Worm (Caenorhabditis elegans) whole organism, L1 larva: ENCODE results near the gene sel-9.

Experiments used
- C16A3.4 ChIP-seq: fragments of 150-350 bp; optimal IDR thresholded peaks from 2 replicates; lab custom pipeline; 2014; ENCODE audit warnings: missing biosample characterization, missing genetic modification characterization
- C34B4.2 ChIP-seq: sonication (generic microtip); optimal IDR thresholded peaks from 2 replicates; lab custom pipeline; 2017; ENCODE audit warnings: mild to moderate bottlenecking, missing genetic modification characterization, missing compliant biosample characterization
- Y116A8C.19 ChIP-seq: sonication (generic microtip); optimal IDR thresholded peaks from 2 replicates; lab custom pipeline; 2016; ENCODE audit warnings: missing compliant biosample characterization, missing genetic modification characterization, borderline replicate concordance
- aha-1 ChIP-seq: fragments of 150-350 bp; optimal IDR thresholded peaks from 2 replicates; lab custom pipeline; 2014; ENCODE audit warnings: missing biosample characterization, missing genetic modification characterization
- ama-1 ChIP-seq: fragments of 150-350 bp; optimal IDR thresholded peaks from 2 replicates; lab custom pipeline; 2014
- blmp-1 ChIP-seq: fragments of 150-350 bp; optimal IDR thresholded peaks from 2 replicates; lab custom pipeline; 2014; ENCODE audit warnings: missing biosample characterization, missing genetic modification characterization
- ceh-63 ChIP-seq: fragments of 200-800 bp; sonication (Bioruptor generic); optimal IDR thresholded peaks from 2 replicates; lab custom pipeline; 2018; ENCODE audit warnings: mild to moderate bottlenecking, missing genetic modification characterization, missing compliant biosample characterization
- ceh-8 ChIP-seq: fragments of 200-800 bp; sonication (Bioruptor generic); optimal IDR thresholded peaks from 2 replicates; lab custom pipeline; 2018; ENCODE audit warnings: mild to moderate bottlenecking, missing genetic modification characterization, moderate library complexity, missing compliant biosample characterization
- dpl-1 ChIP-seq, 3 experiments: fragments of 150-350 bp in 2 of 3; sonication (generic microtip) in 1 of 3; optimal IDR thresholded peaks; 2 replicates each; lab custom pipeline; 2014 to 2017; ENCODE audit warnings: missing biosample characterization in 3 of 3, missing genetic modification characterization in 3 of 3, missing genetic modification reagents in 3 of 3
- efl-1 ChIP-seq, 4 experiments: fragments of 150-350 bp; optimal IDR thresholded peaks in 3 of 4; peaks in 1 of 4; 1 replicate in 1 of 4; 2 replicates in 3 of 4; lab custom pipeline; 2014; ENCODE audit warnings: missing biosample characterization in 2 of 4, missing genetic modification characterization in 2 of 4, missing genetic modification reagents in 2 of 4
- egl-27 ChIP-seq, 2 experiments: fragments of 150-350 bp in 1 of 2; sonication (generic microtip); optimal IDR thresholded peaks; 3 replicates each; lab custom pipeline; 2017 to 2018; ENCODE audit warnings: missing biosample characterization in 2 of 2, missing genetic modification characterization in 2 of 2, missing genetic modification reagents in 2 of 2
- elt-2 ChIP-seq: sonication (generic microtip); optimal IDR thresholded peaks from 2 replicates; lab custom pipeline; 2016; ENCODE audit warnings: missing genetic modification characterization, mild to moderate bottlenecking, inconsistent platforms, missing compliant biosample characterization, missing genetic modification reagents
- fkh-8 ChIP-seq: sonication (generic microtip); optimal IDR thresholded peaks from 2 replicates; lab custom pipeline; 2016; ENCODE audit warnings: mild to moderate bottlenecking, missing genetic modification characterization, missing compliant biosample characterization
- hlh-4 ChIP-seq: sonication (generic microtip); optimal IDR thresholded peaks from 2 replicates; lab custom pipeline; 2016; ENCODE audit warnings: mild to moderate bottlenecking, missing genetic modification characterization, missing compliant biosample characterization
- isw-1 ChIP-seq: fragments of 200-800 bp; sonication (Bioruptor generic); IDR thresholded peaks from 2 replicates; pipeline ENCODE4 v1.3.6; 2022; ENCODE audit warnings: missing genetic modification characterization, missing compliant biosample characterization
- jun-1 ChIP-seq: fragments of 150-350 bp; optimal IDR thresholded peaks from 2 replicates; lab custom pipeline; 2014; ENCODE audit warnings: missing biosample characterization, missing genetic modification reagents, missing genetic modification characterization
- lin-15B ChIP-seq: fragments of 150-350 bp; sonication (generic microtip); optimal IDR thresholded peaks from 3 replicates; lab custom pipeline; 2014; ENCODE audit warnings: missing biosample characterization, missing genetic modification characterization
- lin-35 ChIP-seq, 2 experiments: fragments of 150-350 bp; optimal IDR thresholded peaks; 2 replicates each; lab custom pipeline; 2014; ENCODE audit warnings: missing biosample characterization in 2 of 2, missing genetic modification characterization in 2 of 2, missing genetic modification reagents in 2 of 2
- lin-39 ChIP-seq: fragments of 150-350 bp; optimal IDR thresholded peaks from 2 replicates; lab custom pipeline; 2014; ENCODE audit warnings: missing biosample characterization, missing genetic modification reagents, missing genetic modification characterization
- lsy-2 ChIP-seq, 2 experiments: fragments of 150-350 bp; optimal IDR thresholded peaks; 2 replicates each; lab custom pipeline; 2014; ENCODE audit warnings: missing biosample characterization in 2 of 2, missing genetic modification characterization in 2 of 2
- mab-9 ChIP-seq: fragments of 200-800 bp; sonication (Bioruptor generic); IDR thresholded peaks from 2 replicates; pipeline ENCODE4 v1.3.6; 2022; ENCODE audit warnings: missing genetic modification reagents, missing genetic modification characterization, missing compliant biosample characterization
- nhr-11 ChIP-seq: fragments of 150-350 bp; optimal IDR thresholded peaks from 2 replicates; lab custom pipeline; 2014; ENCODE audit warnings: missing biosample characterization, missing genetic modification characterization
- nhr-28 ChIP-seq: fragments of 150-350 bp; optimal IDR thresholded peaks from 2 replicates; lab custom pipeline; 2014; ENCODE audit warnings: missing biosample characterization, missing genetic modification characterization
- nhr-47 ChIP-seq: sonication (generic microtip); optimal IDR thresholded peaks from 2 replicates; lab custom pipeline; 2016; ENCODE audit warnings: mild to moderate bottlenecking, missing genetic modification characterization, moderate library complexity, missing compliant biosample characterization
- nhr-71 ChIP-seq: sonication (generic microtip); optimal IDR thresholded peaks from 2 replicates; lab custom pipeline; 2016; ENCODE audit warnings: mild to moderate bottlenecking, missing genetic modification characterization, moderate library complexity, missing compliant biosample characterization
- nhr-90 ChIP-seq: sonication (generic microtip); optimal IDR thresholded peaks from 2 replicates; lab custom pipeline; 2016; ENCODE audit warnings: mild to moderate bottlenecking, missing genetic modification characterization, missing compliant biosample characterization; ENCODE audit not compliant: poor library complexity
- pqm-1 ChIP-seq: sonication (generic microtip); optimal IDR thresholded peaks from 3 replicates; lab custom pipeline; 2017; ENCODE audit warnings: missing biosample characterization, missing genetic modification characterization
- rnt-1 ChIP-seq: sonication (generic microtip); optimal IDR thresholded peaks from 2 replicates; lab custom pipeline; 2016; ENCODE audit warnings: mild to moderate bottlenecking, missing genetic modification characterization, moderate library complexity, missing compliant biosample characterization
- snu-23 ChIP-seq: sonication (generic microtip); optimal IDR thresholded peaks from 2 replicates; lab custom pipeline; 2016; ENCODE audit warnings: missing genetic modification characterization, missing compliant biosample characterization
- sox-4 ChIP-seq: sonication (generic microtip); optimal IDR thresholded peaks from 2 replicates; lab custom pipeline; 2016; ENCODE audit warnings: missing genetic modification characterization, missing compliant biosample characterization
- sptf-1 ChIP-seq: fragments of 150-350 bp; optimal IDR thresholded peaks from 2 replicates; lab custom pipeline; 2014; ENCODE audit warnings: missing biosample characterization, missing genetic modification characterization
- sup-37 ChIP-seq: fragments of 200-800 bp; sonication (Bioruptor generic); optimal IDR thresholded peaks from 2 replicates; lab custom pipeline; 2018; ENCODE audit warnings: mild to moderate bottlenecking, missing genetic modification characterization, missing compliant biosample characterization
- tbx-2 ChIP-seq: sonication (generic microtip); optimal IDR thresholded peaks from 2 replicates; lab custom pipeline; 2016; ENCODE audit warnings: missing genetic modification characterization, missing compliant biosample characterization
- tlp-1 ChIP-seq: fragments of 150-350 bp; optimal IDR thresholded peaks from 2 replicates; lab custom pipeline; 2014; ENCODE audit warnings: missing biosample characterization, missing genetic modification characterization
- unc-30 ChIP-seq: sonication (generic microtip); optimal IDR thresholded peaks from 2 replicates; lab custom pipeline; 2017; ENCODE audit warnings: missing biosample characterization, missing genetic modification characterization
- unc-86 ChIP-seq: sonication (generic microtip); optimal IDR thresholded peaks from 2 replicates; lab custom pipeline; 2016; ENCODE audit warnings: missing genetic modification characterization, missing compliant biosample characterization
- vab-15 ChIP-seq: sonication (generic microtip); optimal IDR thresholded peaks from 2 replicates; lab custom pipeline; 2017; ENCODE audit warnings: missing genotype, mild to moderate bottlenecking, missing genetic modification characterization, missing compliant biosample characterization
- xbp-1 ChIP-seq: sonication (generic microtip); optimal IDR thresholded peaks from 2 replicates; lab custom pipeline; 2016; ENCODE audit warnings: missing genetic modification characterization, missing compliant biosample characterization

The sel-9 gene

DNA sequence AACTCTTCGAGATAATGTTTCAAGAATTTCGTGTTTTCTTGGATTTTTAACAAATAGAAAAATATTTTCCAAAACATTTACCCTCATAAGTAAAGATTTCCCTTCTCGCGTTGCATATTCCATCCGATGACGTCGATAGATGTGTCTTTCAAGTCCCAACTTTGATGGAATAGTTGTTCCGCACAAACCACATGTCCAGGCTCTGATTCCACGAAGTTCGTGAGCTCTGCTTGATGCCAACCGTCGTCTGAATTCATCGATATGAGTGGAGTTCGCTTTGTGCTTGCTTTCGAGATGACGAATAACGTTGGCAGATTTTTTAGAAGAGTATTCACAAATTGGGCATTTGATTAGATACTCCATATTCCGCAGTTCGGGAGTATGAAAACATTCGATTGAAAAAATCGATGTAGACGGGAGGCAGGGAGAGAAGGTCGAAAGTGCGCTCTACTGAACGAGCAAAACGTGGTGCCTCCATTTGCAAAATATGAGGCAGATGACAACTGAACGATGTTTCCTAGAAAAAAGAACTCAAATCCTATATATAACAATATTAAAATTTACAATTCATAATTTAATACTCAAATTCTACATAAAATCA, 1.3 kb downstream of the sel-9 start, which contains the start of gene W02D7.6:
Gene W02D7.6, minus strand, starts transcription at position 573 of the 601 bp plus-strand sequence.
- TF ChIP-seq lin-39 (tag; lab: Kevin White, UChicago) (no peak), mab-9 (GFP tag; lab: Robert Waterston, UW) (no peak), Y116A8C.19 (no peak), ceh-63 (no peak), unc-30 (tag; lab: Kevin White, UChicago) (no peak), nhr-11 (tag; lab: Kevin White, UChicago) (no peak), rnt-1 (tag; lab: Kevin White, UChicago) (no peak), tbx-2 (tag; lab: Kevin White, UChicago) (no peak), fkh-8 (tag; lab: Kevin White, UChicago) (no peak), nhr-47 (tag; lab: Kevin White, UChicago) (peak; percentile 25), tlp-1 (tag; lab: Kevin White, UChicago) (no peak), lsy-2 (tag; optimal IDR thresholded peaks at IDR 0.05; lab: Kevin White, UChicago) (peak in 1 of 2 experiments; percentile 17), ama-1 (lab: Kevin White, UChicago) (peak; percentile 13), elt-2 (no peak), C16A3.4 (no peak), efl-1 (optimal IDR thresholded peaks at IDR 0.05; lab: Kevin White, UChicago) (peak; percentile 10 to 27), efl-1 (GFP tag; optimal IDR thresholded peaks at IDR 0.05 in 1 of 2; lab: Kevin White, UChicago) (peak; percentile 43 to 89), sptf-1 (tag; lab: Kevin White, UChicago) (no peak), jun-1 (no peak), unc-86 (tag; lab: Kevin White, UChicago) (no peak), nhr-90 (tag; lab: Kevin White, UChicago) (peak; percentile 12), vab-15 (tag; lab: Kevin White, UChicago) (no peak), pqm-1 (tag; lab: Kevin White, UChicago) (no peak), nhr-71 (tag; lab: Kevin White, UChicago) (peak; percentile 18), ceh-8 (GFP tag; lab: Kevin White, UChicago) (no peak), dpl-1 (GFP tag; optimal IDR thresholded peaks at IDR 0.05; lab: Kevin White, UChicago) (peak in 2 of 3 experiments; percentile 13 to 57), snu-23 (GFP tag; lab: Kevin White, UChicago) (peak; percentile 3), lin-35 (GFP tag; optimal IDR thresholded peaks at IDR 0.05; lab: Kevin White, UChicago) (peak in 1 of 2 experiments; percentile 43), isw-1 (no peak), blmp-1 (tag; lab: Kevin White, UChicago) (no peak), C34B4.2 (tag; lab: Kevin White, UChicago) (no peak), egl-27 (tag; optimal IDR thresholded peaks at IDR 0.05; lab: Kevin White, UChicago) (no peak), sup-37 (GFP tag; lab: Kevin White, UChicago) (no peak), aha-1 (no peak), xbp-1 (tag; lab: Kevin White, UChicago) (no peak), sox-4 (tag; lab: Kevin White, UChicago) (no peak)

DNA sequence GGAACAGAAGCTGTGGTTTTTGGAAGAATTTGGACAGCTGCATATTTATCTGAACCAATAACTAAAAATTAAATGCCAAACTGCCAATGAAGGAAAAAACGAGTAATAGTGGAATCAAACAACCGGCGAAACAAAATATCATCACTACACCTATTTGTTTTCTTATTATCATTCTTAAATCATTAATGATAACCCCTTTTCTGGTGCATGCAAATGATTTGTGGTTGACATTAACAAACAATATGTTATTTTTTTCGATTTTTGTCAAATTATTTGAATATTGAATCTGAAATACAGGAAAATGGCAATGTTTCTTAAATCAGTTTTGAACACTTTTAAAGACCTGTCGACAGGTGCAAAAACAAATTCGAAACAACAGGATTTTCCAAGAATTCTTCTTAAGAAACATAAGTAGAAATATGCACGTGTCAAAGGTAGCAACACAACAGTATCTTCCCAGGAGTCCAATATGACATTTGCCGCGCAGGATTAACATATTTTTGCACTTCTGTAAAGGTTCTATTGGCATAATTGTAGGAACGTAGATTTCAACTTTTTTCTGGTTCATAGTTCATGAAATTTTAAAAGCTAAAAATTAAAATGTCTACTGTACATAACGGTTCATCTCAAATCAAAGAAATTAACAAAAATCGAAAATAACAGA, 3.1 kb downstream of the sel-9 start, which contains the start of gene W02D7.5:
Gene W02D7.5, minus strand, starts transcription at position 51 of the 664 bp plus-strand sequence.
- TF ChIP-seq lin-15B (tag; lab: Kevin White, UChicago), result no peak
- TF ChIP-seq nhr-28 (tag; lab: Kevin White, UChicago), result no peak
- no peak for TF ChIP-seq efl-1 (optimal IDR thresholded peaks at IDR 0.05; lab: Kevin White, UChicago)
- TF ChIP-seq efl-1 (GFP tag; optimal IDR thresholded peaks at IDR 0.05 in 1 of 2; lab: Kevin White, UChicago), result peak in 1 of 2 experiments; percentile 69
- TF ChIP-seq vab-15 (tag; lab: Kevin White, UChicago), result no peak
- TF ChIP-seq hlh-4 (tag; lab: Kevin White, UChicago), result peak; percentile 68
